Worm (Caenorhabditis elegans) whole organism, early embryonic: Measurements from ENCODE around the gene nduf-9.

Experiments
- B0310.2 ChIP-seq: sonication (generic microtip); optimal IDR thresholded peaks from 2 replicates; lab custom pipeline; 2016; ENCODE audit warnings: mild to moderate bottlenecking, missing genetic modification characterization, missing compliant biosample characterization
- F13C5.2 ChIP-seq: sonication (generic microtip); optimal IDR thresholded peaks from 2 replicates; lab custom pipeline; 2017; ENCODE audit warnings: mild to moderate bottlenecking, missing genetic modification characterization, inconsistent platforms, missing compliant biosample characterization
- aly-1 ChIP-seq: sonication (generic microtip); optimal IDR thresholded peaks from 2 replicates; lab custom pipeline; 2016; ENCODE audit warnings: missing genetic modification characterization, missing compliant biosample characterization
- ama-1 ChIP-seq: fragments of 150-350 bp; optimal IDR thresholded peaks from 2 replicates; lab custom pipeline; 2014
- ceh-13 ChIP-seq: fragments of 200-800 bp; sonication (Bioruptor generic); optimal IDR thresholded peaks from 2 replicates; lab custom pipeline; 2018; ENCODE audit warnings: mild to moderate bottlenecking, missing genetic modification characterization, missing compliant biosample characterization
- ceh-36 ChIP-seq: sonication (generic microtip); optimal IDR thresholded peaks from 2 replicates; lab custom pipeline; 2016; ENCODE audit warnings: missing genetic modification characterization, inconsistent platforms, missing compliant biosample characterization
- ets-7 ChIP-seq: sonication (generic microtip); optimal IDR thresholded peaks from 2 replicates; lab custom pipeline; 2016; ENCODE audit warnings: missing genotype, missing genetic modification characterization, missing compliant biosample characterization
- flt-1 ChIP-seq: fragments of 200-800 bp; sonication (Bioruptor generic); IDR thresholded peaks from 2 replicates; pipeline ENCODE4 v1.3.6; 2022; ENCODE audit warnings: missing genetic modification characterization, missing compliant biosample characterization
- hmbx-1 ChIP-seq: sonication (generic microtip); optimal IDR thresholded peaks from 2 replicates; lab custom pipeline; 2016; ENCODE audit warnings: mild to moderate bottlenecking, missing genetic modification characterization, missing compliant biosample characterization
- hmg-4 ChIP-seq: fragments of 200-800 bp; sonication (Bioruptor generic); optimal IDR thresholded peaks from 2 replicates; lab custom pipeline; 2018; ENCODE audit warnings: mild to moderate bottlenecking, missing genetic modification characterization, missing compliant biosample characterization
- pes-1 ChIP-seq: fragments of 200-800 bp; sonication (Bioruptor generic); IDR thresholded peaks from 2 replicates; pipeline ENCODE4 v1.3.6; 2022; ENCODE audit warnings: missing genetic modification reagents, missing genetic modification characterization, missing compliant biosample characterization
- sea-1 ChIP-seq: fragments of 200-800 bp; sonication (Bioruptor generic); conservative IDR thresholded peaks from 2 replicates; pipeline ENCODE4 v1.3.6; 2022; ENCODE audit warnings: missing genetic modification characterization, missing compliant biosample characterization
- tbx-11 ChIP-seq: fragments of 200-800 bp; sonication (Bioruptor generic); IDR thresholded peaks from 2 replicates; pipeline ENCODE4 v1.3.6; 2022; ENCODE audit warnings: missing genetic modification characterization, missing compliant biosample characterization
- tbx-37 ChIP-seq: fragments of 200-800 bp; sonication (Bioruptor generic); conservative IDR thresholded peaks from 2 replicates; pipeline ENCODE4 v1.3.6; 2022; ENCODE audit warnings: missing genetic modification reagents, missing genetic modification characterization, missing compliant biosample characterization
- tra-4 ChIP-seq: sonication (generic microtip); optimal IDR thresholded peaks from 2 replicates; lab custom pipeline; 2017; ENCODE audit warnings: missing genetic modification characterization, missing compliant biosample characterization

Gene nduf-9

DNA sequence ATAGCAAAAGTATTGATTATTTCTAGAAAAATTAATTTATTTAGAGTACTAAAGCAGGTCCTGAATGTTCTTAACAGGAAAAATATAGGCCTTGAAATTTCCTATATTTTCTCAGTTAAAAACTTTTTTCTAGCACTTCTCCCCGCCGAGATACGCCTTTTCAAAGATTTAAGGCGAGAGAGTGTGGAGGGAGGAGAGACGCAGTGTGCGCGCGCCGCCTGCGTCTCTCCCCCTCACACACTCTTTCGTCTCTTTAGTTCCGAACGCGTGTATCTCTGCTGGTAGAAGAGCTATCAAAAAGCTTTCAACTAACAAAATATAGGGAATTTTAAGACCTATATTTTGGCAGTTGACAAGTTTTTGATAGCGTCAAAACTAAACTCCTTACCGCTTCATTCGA is 50.5 kb downstream of the nduf-9 start:
- no peak for TF ChIP-seq flt-1
- TF ChIP-seq tbx-11 (GFP tag; lab: Robert Waterston, UW) = no peak
- no peak for TF ChIP-seq hmg-4 (GFP tag; lab: Kevin White, UChicago)
- TF ChIP-seq ceh-36 (tag; lab: Kevin White, UChicago) = no peak
- TF ChIP-seq aly-1 = no peak
- TF ChIP-seq ets-7 (tag; lab: Kevin White, UChicago) = no peak
- no peak for TF ChIP-seq ama-1 (lab: Kevin White, UChicago)
- TF ChIP-seq ceh-13 (GFP tag; lab: Kevin White, UChicago) = no peak
- TF ChIP-seq B0310.2 (tag; lab: Kevin White, UChicago) = no peak
- TF ChIP-seq tbx-37 (GFP tag; lab: Robert Waterston, UW) = no peak
- TF ChIP-seq sea-1 (GFP tag; lab: Robert Waterston, UW) = no peak
- TF ChIP-seq pes-1 = no peak
- TF ChIP-seq tra-4 (tag; lab: Kevin White, UChicago) = no peak
- no peak for TF ChIP-seq hmbx-1 (tag; lab: Kevin White, UChicago)

DNA sequence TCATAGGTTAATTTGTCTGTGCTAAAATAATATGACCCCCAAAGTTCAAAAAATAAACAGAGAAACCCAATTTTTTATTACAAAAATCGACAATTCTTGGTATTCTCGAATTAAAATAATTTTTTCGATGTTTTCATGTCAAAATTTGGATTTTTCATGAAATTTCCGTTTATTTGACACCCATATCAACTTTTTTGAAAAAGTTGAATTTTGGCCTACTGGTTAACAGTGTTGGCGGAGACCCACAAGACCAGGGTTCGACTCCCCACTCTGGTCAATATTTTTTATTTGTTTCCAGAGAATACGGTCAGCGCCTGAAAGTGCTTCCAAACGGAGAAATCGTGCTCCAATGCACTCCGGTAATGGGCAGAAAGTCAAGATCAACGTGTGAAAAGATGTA is 56.6 kb downstream of the nduf-9 start:
- TF ChIP-seq hmg-4 (GFP tag; lab: Kevin White, UChicago) (no peak), flt-1 (no peak), F13C5.2 (tag; lab: Kevin White, UChicago) (no peak), ama-1 (lab: Kevin White, UChicago) (no peak), tbx-37 (GFP tag; lab: Robert Waterston, UW) (no peak), ceh-36 (tag; lab: Kevin White, UChicago) (no peak), hmbx-1 (tag; lab: Kevin White, UChicago) (no peak)
